Fruit fly (Drosophila melanogaster) S2 (cell line): ENCODE data around the gene CG9988.

Source experiments
- CG8478 ChIP-seq: fragments of >200 bp; optimal IDR thresholded peaks from 2 replicates; lab custom pipeline; 2018
- CTCF ChIP-seq, 2 experiments: fragments of >200 bp; optimal IDR thresholded peaks; 2 replicates each; lab custom pipeline; 2018

DNA sequence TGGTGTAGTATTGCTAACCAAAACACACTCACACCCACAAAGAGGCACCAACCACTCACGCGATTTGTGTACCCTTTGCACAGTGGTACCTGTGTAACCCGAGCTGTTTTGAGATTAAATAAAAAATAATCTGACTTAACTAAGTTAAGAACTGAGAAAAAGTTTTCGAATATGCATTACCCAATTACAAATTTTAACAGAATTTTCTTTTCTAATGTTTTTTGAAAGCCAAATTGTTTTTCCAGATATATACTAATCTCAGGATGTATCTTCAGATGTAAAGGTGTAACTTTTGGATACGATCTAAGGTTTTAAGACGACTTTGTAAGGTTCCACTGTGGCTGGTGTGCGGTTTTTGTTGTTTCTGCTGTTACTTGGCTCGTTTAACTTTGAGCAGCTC, 2.5 kb upstream of the CG9988 start:
- TF ChIP-seq CG8478, result no peak
- TF ChIP-seq CTCF (optimal IDR thresholded peaks at IDR 0.05; lab: Kevin White, UChicago), result no peak
